Fruit fly (Drosophila melanogaster) whole organism, embryonic: Measurements from ENCODE around the gene MsR1.

ENCODE experiments used
- Adf1 ChIP-seq: fragments of 200-800 bp; sonication (Bioruptor generic); IDR thresholded peaks from 2 replicates; pipeline ENCODE4 v1.3.6; 2022; ENCODE audit warnings: missing biosample characterization, missing genetic modification characterization
- Asciz ChIP-seq: fragments of 200-800 bp; sonication (Bioruptor generic); optimal IDR thresholded peaks from 2 replicates; lab custom pipeline; 2017; ENCODE audit warnings: missing biosample characterization, mild to moderate bottlenecking, missing genetic modification characterization, missing genetic modification reagents
- CG11504 ChIP-seq: fragments of 200-800 bp; sonication (Bioruptor generic); optimal IDR thresholded peaks from 3 replicates; lab custom pipeline; 2019; ENCODE audit warnings: missing biosample characterization, mild to moderate bottlenecking, missing genetic modification characterization, moderate library complexity
- CG12104 ChIP-seq: fragments of 200-800 bp; sonication (Bioruptor generic); optimal IDR thresholded peaks from 3 replicates; lab custom pipeline; 2016; ENCODE audit warnings: missing biosample characterization, missing genetic modification characterization
- CG12659 ChIP-seq: fragments of 200-800 bp; sonication (Bioruptor generic); optimal IDR thresholded peaks from 3 replicates; lab custom pipeline; 2017; ENCODE audit warnings: mild to moderate bottlenecking, missing biosample characterization, missing genetic modification reagents, missing genetic modification characterization
- CG13287 ChIP-seq: fragments of 200-800 bp; sonication (Bioruptor generic); IDR thresholded peaks from 2 replicates; pipeline ENCODE4 v1.3.6; 2022; ENCODE audit warnings: missing biosample characterization, missing genetic modification characterization; ENCODE audit not compliant: partially characterized antibody
- CG16863 ChIP-seq: fragments of 200-800 bp; sonication (Bioruptor generic); optimal IDR thresholded peaks from 3 replicates; lab custom pipeline; 2016; ENCODE audit warnings: missing biosample characterization, missing genetic modification characterization
- CG18599 ChIP-seq: fragments of 200-800 bp; sonication (Bioruptor generic); optimal IDR thresholded peaks from 3 replicates; lab custom pipeline; 2017; ENCODE audit warnings: missing biosample characterization, missing genetic modification characterization, mild to moderate bottlenecking, moderate library complexity, missing genetic modification reagents
- CG31224 ChIP-seq: fragments of 200-800 bp; sonication (Bioruptor generic); IDR thresholded peaks from 2 replicates; pipeline ENCODE4 v1.3.6; 2022; ENCODE audit warnings: missing biosample characterization, missing genetic modification characterization
- CG32532 ChIP-seq: fragments of 200-800 bp; sonication (Bioruptor generic); IDR thresholded peaks from 2 replicates; pipeline ENCODE4 v1.3.6; 2022; ENCODE audit warnings: missing biosample characterization, missing genetic modification characterization
- CG32767 ChIP-seq: fragments of 200-800 bp; sonication (Bioruptor generic); IDR thresholded peaks from 2 replicates; pipeline ENCODE4 v1.3.6; 2022; ENCODE audit warnings: missing biosample characterization, missing genetic modification characterization
- CG34376 ChIP-seq: fragments of 200-800 bp; sonication (Bioruptor generic); optimal IDR thresholded peaks from 2 replicates; lab custom pipeline; 2018; ENCODE audit warnings: missing biosample characterization, mild to moderate bottlenecking, missing genetic modification characterization
- CG4360 ChIP-seq: fragments of 200-800 bp; sonication (Bioruptor generic); IDR thresholded peaks from 2 replicates; pipeline ENCODE4 v1.3.6; 2022; ENCODE audit warnings: missing biosample characterization, missing genetic modification characterization
- CG6813 ChIP-seq: fragments of 200-800 bp; sonication (Bioruptor generic); optimal IDR thresholded peaks from 2 replicates; lab custom pipeline; 2017; ENCODE audit warnings: missing biosample characterization, missing genetic modification characterization, mild to moderate bottlenecking, moderate library complexity, missing genetic modification reagents
- CG7357 ChIP-seq: fragments of 200-800 bp; sonication (Bioruptor generic); IDR thresholded peaks from 3 replicates; pipeline ENCODE4 v1.3.6; 2022; ENCODE audit warnings: missing biosample characterization, missing genetic modification characterization
- CG7839 ChIP-seq: fragments of 200-800 bp; sonication (Bioruptor generic); optimal IDR thresholded peaks from 3 replicates; lab custom pipeline; 2018; ENCODE audit warnings: missing biosample characterization, mild to moderate bottlenecking, missing genetic modification characterization, moderate library complexity
- CG8924 ChIP-seq: fragments of 200-800 bp; optimal IDR thresholded peaks from 3 replicates; lab custom pipeline; 2019; ENCODE audit warnings: missing biosample characterization, mild to moderate bottlenecking, missing genetic modification characterization, moderate library complexity
- CG9932 ChIP-seq: fragments of 200-800 bp; sonication (Bioruptor generic); IDR thresholded peaks from 2 replicates; pipeline ENCODE4 v1.3.6; 2022; ENCODE audit warnings: missing biosample characterization, missing genetic modification characterization
- D19A ChIP-seq: fragments of 200-800 bp; optimal IDR thresholded peaks from 3 replicates; lab custom pipeline; 2019; ENCODE audit warnings: missing biosample characterization, mild to moderate bottlenecking, missing genetic modification characterization, moderate library complexity
- Deaf1 ChIP-seq: fragments of 200-800 bp; optimal IDR thresholded peaks from 3 replicates; lab custom pipeline; 2019; ENCODE audit warnings: missing biosample characterization, mild to moderate bottlenecking, missing genetic modification characterization, moderate library complexity
- Dip2 ChIP-seq: fragments of 200-800 bp; sonication (Bioruptor generic); IDR thresholded peaks from 2 replicates; pipeline ENCODE4 v1.3.6; 2022; ENCODE audit warnings: missing biosample characterization, missing genetic modification characterization
- Fer1 ChIP-seq: fragments of 200-800 bp; sonication (Bioruptor generic); optimal IDR thresholded peaks from 2 replicates; lab custom pipeline; 2017; ENCODE audit warnings: missing biosample characterization, mild to moderate bottlenecking, missing genetic modification characterization
- Hmr ChIP-seq: fragments of 200-800 bp; sonication (Bioruptor generic); optimal IDR thresholded peaks from 3 replicates; lab custom pipeline; 2017; ENCODE audit warnings: mild to moderate bottlenecking, missing biosample characterization, missing genetic modification reagents, missing genetic modification characterization
- Hr78 ChIP-seq, 2 experiments: fragments of 200-800 bp in 1 of 2; fragments of >200 bp in 1 of 2; sonication (Bioruptor generic) in 1 of 2; optimal IDR thresholded peaks; 2 replicates each; lab custom pipeline; 2017 to 2019; ENCODE audit warnings: missing biosample characterization in 2 of 2, missing genetic modification characterization in 2 of 2, mild to moderate bottlenecking in 1 of 2, moderate library complexity in 1 of 2
- NC2β ChIP-seq: fragments of 200-800 bp; sonication (Bioruptor generic); optimal IDR thresholded peaks from 2 replicates; lab custom pipeline; 2016; ENCODE audit warnings: missing biosample characterization, missing genetic modification characterization
- NK7.1 ChIP-seq: fragments of 200-800 bp; sonication (Bioruptor generic); optimal IDR thresholded peaks from 3 replicates; lab custom pipeline; 2016; ENCODE audit warnings: missing biosample characterization, missing genetic modification characterization
- Rfx ChIP-seq: fragments of 200-800 bp; sonication (Bioruptor generic); IDR thresholded peaks from 2 replicates; pipeline ENCODE4 v1.3.6; 2022; ENCODE audit warnings: missing biosample characterization, missing genetic modification characterization
- Trl ChIP-seq, 3 experiments: fragments of >200 bp in 2 of 3; fragments of 200-800 bp in 1 of 3; sonication (Bioruptor generic) in 1 of 3; optimal IDR thresholded peaks; 2 replicates in 1 of 3; 3 replicates in 2 of 3; lab custom pipeline; 2016 to 2017; ENCODE audit warnings: missing biosample characterization in 1 of 3, missing genetic modification characterization in 1 of 3
- Xbp1 ChIP-seq: fragments of 200-800 bp; sonication (Bioruptor generic); optimal IDR thresholded peaks from 3 replicates; lab custom pipeline; 2016; ENCODE audit warnings: missing biosample characterization, mild to moderate bottlenecking, missing genetic modification characterization
- abd-A ChIP-seq: fragments of 200-800 bp; sonication (Bioruptor generic); optimal IDR thresholded peaks from 3 replicates; lab custom pipeline; 2019; ENCODE audit warnings: missing biosample characterization, mild to moderate bottlenecking, missing genetic modification characterization, moderate library complexity
- bab2 ChIP-seq: fragments of 200-800 bp; sonication (Bioruptor generic); optimal IDR thresholded peaks from 2 replicates; lab custom pipeline; 2016; ENCODE audit warnings: missing biosample characterization, missing genetic modification characterization
- btn ChIP-seq: fragments of 200-800 bp; sonication (Bioruptor generic); optimal IDR thresholded peaks from 2 replicates; lab custom pipeline; 2016; ENCODE audit warnings: missing biosample characterization, missing genetic modification characterization
- chinmo ChIP-seq: fragments of 200-800 bp; sonication (Bioruptor generic); IDR thresholded peaks from 4 replicates; pipeline ENCODE4 v1.3.6; 2022; ENCODE audit warnings: missing biosample characterization, missing genetic modification characterization; ENCODE audit not compliant: partially characterized antibody
- crp ChIP-seq, 2 experiments: fragments of 200-800 bp; sonication (Bioruptor generic); optimal IDR thresholded peaks; 2 replicates in 1 of 2; 3 replicates in 1 of 2; lab custom pipeline; 2017; ENCODE audit warnings: missing biosample characterization in 2 of 2, missing genetic modification characterization in 2 of 2, mild to moderate bottlenecking in 1 of 2, moderate library complexity in 1 of 2
- dimm ChIP-seq: fragments of 200-800 bp; sonication (Bioruptor generic); IDR thresholded peaks from 2 replicates; pipeline ENCODE4 v1.3.6; 2022; ENCODE audit warnings: missing biosample characterization, missing genetic modification characterization
- dpn ChIP-seq, 2 experiments: fragments of 200-800 bp; sonication (Bioruptor generic); optimal IDR thresholded peaks; 3 replicates each; lab custom pipeline; 2016; ENCODE audit warnings: missing biosample characterization in 2 of 2, missing genetic modification characterization in 2 of 2
- esg ChIP-seq: fragments of 200-800 bp; sonication (Bioruptor generic); conservative IDR thresholded peaks from 2 replicates; pipeline ENCODE4 v1.3.6; 2022; ENCODE audit warnings: missing biosample characterization, missing genetic modification characterization
- eyg ChIP-seq: fragments of 200-800 bp; sonication (Bioruptor generic); optimal IDR thresholded peaks from 3 replicates; lab custom pipeline; 2016; ENCODE audit warnings: missing biosample characterization, missing genetic modification characterization
- ind ChIP-seq: fragments of 200-800 bp; sonication (Bioruptor generic); optimal IDR thresholded peaks from 3 replicates; lab custom pipeline; 2016; ENCODE audit warnings: missing biosample characterization, missing genetic modification characterization
- jigr1 ChIP-seq: fragments of 200-800 bp; sonication (Bioruptor generic); IDR thresholded peaks from 3 replicates; pipeline ENCODE4 v1.3.6; 2022; ENCODE audit warnings: missing biosample characterization, missing genetic modification characterization
- lab ChIP-seq: fragments of 200-800 bp; sonication (Bioruptor generic); optimal IDR thresholded peaks from 3 replicates; lab custom pipeline; 2017; ENCODE audit warnings: missing biosample characterization, missing genetic modification characterization, mild to moderate bottlenecking, moderate library complexity, missing genetic modification reagents
- pb ChIP-seq: fragments of 200-800 bp; sonication (Bioruptor generic); optimal IDR thresholded peaks from 3 replicates; lab custom pipeline; 2016; ENCODE audit warnings: missing biosample characterization, missing genetic modification characterization
- scrt ChIP-seq: fragments of 200-800 bp; sonication (Bioruptor generic); optimal IDR thresholded peaks from 2 replicates; lab custom pipeline; 2018; ENCODE audit warnings: missing biosample characterization, mild to moderate bottlenecking, missing genetic modification characterization, moderate library complexity
- unc-4 ChIP-seq: fragments of 200-800 bp; sonication (Bioruptor generic); IDR thresholded peaks from 2 replicates; pipeline ENCODE4 v1.3.6; 2022; ENCODE audit warnings: missing biosample characterization, missing genetic modification characterization; ENCODE audit not compliant: partially characterized antibody
- vvl ChIP-seq: fragments of 200-800 bp; sonication (Bioruptor generic); IDR thresholded peaks from 2 replicates; pipeline ENCODE4 v1.3.6; 2022; ENCODE audit warnings: missing biosample characterization, missing genetic modification characterization
- wek ChIP-seq: fragments of 200-800 bp; sonication (Bioruptor generic); optimal IDR thresholded peaks from 3 replicates; lab custom pipeline; 2018; ENCODE audit warnings: missing biosample characterization, mild to moderate bottlenecking, missing genetic modification characterization, moderate library complexity

The MsR1 gene

dm6 chr3L:2282506-2282905 lies 40.0 kb upstream of the MsR1 start, which contains the start of gene MsR2:
Gene MsR2, plus strand, starts transcription at chr3L:2282883.
- TF ChIP-seq CG12659 (GFP tag; lab: Kevin White, UChicago), result no peak
- peak in 1 of 2 experiments; percentile 69 for TF ChIP-seq crp (GFP tag; optimal IDR thresholded peaks at IDR 0.05; lab: Kevin White, UChicago)
- TF ChIP-seq CG7839 (tag; lab: Kevin White, UChicago), result no peak
- no peak for TF ChIP-seq CG16863 (GFP tag; lab: Kevin White, UChicago)
- peak; percentile 99 for TF ChIP-seq CG31224
- peak; percentile 4 for TF ChIP-seq abd-A
- no peak for TF ChIP-seq NC2β (GFP tag; lab: Kevin White, UChicago)
- no peak for TF ChIP-seq eyg
- no peak for TF ChIP-seq esg (GFP tag; lab: Robert Waterston, UW)
- TF ChIP-seq Hr78 (GFP tag; optimal IDR thresholded peaks at IDR 0.05; lab: Kevin White, UChicago), result no peak
- TF ChIP-seq Asciz, result no peak
- peak; percentile 4 to 38 for TF ChIP-seq Trl (optimal IDR thresholded peaks at IDR 0.05; lab: Kevin White, UChicago)
- TF ChIP-seq Trl (GFP tag; optimal IDR thresholded peaks at IDR 0.05; lab: Kevin White, UChicago), result no peak
- TF ChIP-seq ind (GFP tag; lab: Kevin White, UChicago), result no peak
- TF ChIP-seq Dip2 (GFP tag; lab: Robert Waterston, UW), result no peak
- TF ChIP-seq CG13287 (GFP tag; lab: Robert Waterston, UW), result peak; percentile 17; the same call in 1 of the 2 replicates
- TF ChIP-seq chinmo (GFP tag; lab: Robert Waterston, UW), result 0 out of 4 replicates have a peak, but pooled peaks have one; percentile 51
- peak; percentile 100 for TF ChIP-seq scrt (GFP tag; lab: Kevin White, UChicago)
- no peak for TF ChIP-seq CG4360 (GFP tag; lab: Robert Waterston, UW)
- 0 out of 2 replicates have a peak, but pooled peaks have one; percentile 29 for TF ChIP-seq unc-4
- TF ChIP-seq Adf1 (GFP tag; lab: Robert Waterston, UW), result peak; percentile 88
- TF ChIP-seq bab2, result no peak
- TF ChIP-seq Deaf1 (tag; lab: Kevin White, UChicago), result peak; percentile 88
- TF ChIP-seq pb (GFP tag; lab: Kevin White, UChicago), result no peak
- TF ChIP-seq CG32532 (GFP tag; lab: Robert Waterston, UW), result no peak
- TF ChIP-seq, all 482 proteins: peak for 10

- TF ChIP-seq CG12104, result no peak
- TF ChIP-seq CG8924, result no peak
- TF ChIP-seq CG34376 (GFP tag; lab: Kevin White, UChicago), result no peak
- TF ChIP-seq btn (GFP tag; lab: Kevin White, UChicago), result no peak
- TF ChIP-seq, all 482 proteins: peak for 0
Measured at dm6 chr3L:2325276-2325675, 2.8 kb downstream of the MsR1 start.

dm6 chr3L:2328804-2329203 lies 6.3 kb downstream of the MsR1 start:
- TF ChIP-seq CG18599 (no peak), dpn (GFP tag; optimal IDR thresholded peaks at IDR 0.05; lab: Kevin White, UChicago) (no peak), jigr1 (GFP tag; lab: Robert Waterston, UW) (no peak)

dm6 chr3L:2332228-2332627 lies 9.7 kb downstream of the MsR1 start:
- no peak for TF ChIP-seq CG6813 (GFP tag; lab: Kevin White, UChicago)
- TF ChIP-seq lab, result peak; percentile 58
- peak; percentile 0 for TF ChIP-seq Hmr (GFP tag; lab: Kevin White, UChicago)
- TF ChIP-seq wek (GFP tag; lab: Kevin White, UChicago), result no peak
- TF ChIP-seq CG32767, result no peak
- 0 out of 2 replicates have a peak, but pooled peaks have one; percentile 19 for TF ChIP-seq CG9932 (GFP tag; lab: Robert Waterston, UW)
- peak; percentile 8 for TF ChIP-seq CG11504
- peak; percentile 18; the same call in 1 of the 2 replicates for TF ChIP-seq vvl
- TF ChIP-seq D19A (tag; lab: Kevin White, UChicago), result no peak
- TF ChIP-seq CG32532 (GFP tag; lab: Robert Waterston, UW), result peak; percentile 47
- TF ChIP-seq Fer1 (GFP tag; lab: Kevin White, UChicago), result peak; percentile 1
- TF ChIP-seq Rfx, result peak; percentile 32; the same call in 1 of the 2 replicates
- TF ChIP-seq Xbp1 (GFP tag; lab: Kevin White, UChicago), result no peak
- TF ChIP-seq CG7357 (GFP tag; lab: Robert Waterston, UW), result 0 out of 3 replicates have a peak, but pooled peaks have one; percentile 28
- no peak for TF ChIP-seq NK7.1 (GFP tag; lab: Kevin White, UChicago)
- TF ChIP-seq dimm, result no peak
- no peak for TF ChIP-seq NC2β (GFP tag; lab: Kevin White, UChicago)
